Worm (Caenorhabditis elegans) whole organism, dauer: Measurements from ENCODE around the gene laf-1.

Source experiments
- unc-62 ChIP-seq: sonication (generic microtip); optimal IDR thresholded peaks from 2 replicates; lab custom pipeline; 2017; ENCODE audit warnings: missing biosample characterization, missing genetic modification reagents, missing genetic modification characterization

The laf-1 gene

ce11 chrIII:2724992-2725220 lies 53.9 kb downstream of the laf-1 start, which contains the start of gene Y71H2AM.11:
TSS of gene Y71H2AM.11 (minus strand) at chrIII:2725092.
- no peak for TF ChIP-seq unc-62 (GFP tag; lab: Kevin White, UChicago)
